Fruit fly (Drosophila melanogaster) whole organism, pupa: ENCODE data around the gene ETHR.

Source experiments
- CG8159 ChIP-seq: fragments of 200-800 bp; sonication (Bioruptor generic); optimal IDR thresholded peaks from 3 replicates; lab custom pipeline; 2018; ENCODE audit warnings: missing biosample characterization, mild to moderate bottlenecking, missing genetic modification characterization, moderate library complexity
- EcR ChIP-seq: fragments of 200-800 bp; sonication (Bioruptor generic); optimal IDR thresholded peaks from 3 replicates; lab custom pipeline; 2019; ENCODE audit warnings: missing biosample characterization, missing genetic modification characterization, mild to moderate bottlenecking, moderate library complexity, missing genetic modification reagents
- fd96Ca ChIP-seq: fragments of 200-800 bp; sonication (Bioruptor generic); IDR thresholded peaks from 3 replicates; pipeline ENCODE4 v1.3.6; 2022; ENCODE audit warnings: missing biosample characterization, missing genetic modification characterization
- gl ChIP-seq: fragments of 200-800 bp; sonication (Bioruptor generic); optimal IDR thresholded peaks from 2 replicates; lab custom pipeline; 2018; ENCODE audit warnings: missing biosample characterization, mild to moderate bottlenecking, missing genetic modification characterization

DNA sequence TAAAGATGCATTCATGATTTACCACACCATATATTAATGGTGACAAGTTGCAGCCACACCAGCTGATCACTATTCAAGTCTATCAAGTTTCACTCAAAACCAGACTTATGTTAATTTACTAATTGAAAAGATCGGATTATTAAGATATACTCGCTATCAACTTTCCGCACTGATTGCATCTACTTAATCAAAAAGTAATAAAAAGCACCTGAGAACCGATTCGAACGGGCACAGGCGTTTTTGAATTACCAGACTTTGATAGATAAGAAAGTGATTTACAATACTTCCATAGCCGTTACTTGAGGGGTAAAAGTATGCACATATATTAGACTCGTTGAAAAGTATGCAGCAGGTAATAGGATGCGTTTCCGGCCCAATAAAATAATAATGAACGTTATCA is 5.5 kb upstream of the ETHR start:
- no peak for TF ChIP-seq gl (tag; lab: Kevin White, UChicago)
- no peak for TF ChIP-seq fd96Ca (GFP tag; lab: Robert Waterston, UW)
- TF ChIP-seq CG8159 (tag; lab: Kevin White, UChicago): no peak
- TF ChIP-seq EcR (GFP tag; lab: Kevin White, UChicago): no peak
